Worm (Caenorhabditis elegans) whole organism, L1 larva: ENCODE measurements around the gene F19B10.3.

Source experiments
- Y116A8C.19 ChIP-seq: sonication (generic microtip); optimal IDR thresholded peaks from 2 replicates; lab custom pipeline; 2016; ENCODE audit warnings: missing compliant biosample characterization, missing genetic modification characterization, borderline replicate concordance
- aha-1 ChIP-seq: fragments of 150-350 bp; optimal IDR thresholded peaks from 2 replicates; lab custom pipeline; 2014; ENCODE audit warnings: missing biosample characterization, missing genetic modification characterization
- aly-2 ChIP-seq: fragments of 150-350 bp; optimal IDR thresholded peaks from 2 replicates; lab custom pipeline; 2014; ENCODE audit warnings: missing biosample characterization, missing genetic modification characterization
- blmp-1 ChIP-seq: fragments of 150-350 bp; optimal IDR thresholded peaks from 2 replicates; lab custom pipeline; 2014; ENCODE audit warnings: missing biosample characterization, missing genetic modification characterization
- ceh-8 ChIP-seq: fragments of 200-800 bp; sonication (Bioruptor generic); optimal IDR thresholded peaks from 2 replicates; lab custom pipeline; 2018; ENCODE audit warnings: mild to moderate bottlenecking, missing genetic modification characterization, moderate library complexity, missing compliant biosample characterization
- ceh-82 ChIP-seq, 3 experiments: fragments of 150-350 bp in 1 of 3; sonication (generic microtip) in 2 of 3; optimal IDR thresholded peaks; 2 replicates each; lab custom pipeline; 2014 to 2017; ENCODE audit warnings: missing biosample characterization in 3 of 3, missing genetic modification characterization in 3 of 3
- ceh-90 ChIP-seq: sonication (generic microtip); optimal IDR thresholded peaks from 2 replicates; lab custom pipeline; 2016; ENCODE audit warnings: missing genetic modification characterization, missing compliant biosample characterization
- ces-1 ChIP-seq: fragments of 150-350 bp; optimal IDR thresholded peaks from 2 replicates; lab custom pipeline; 2014; ENCODE audit warnings: missing biosample characterization, missing genetic modification reagents, missing genetic modification characterization
- dpl-1 ChIP-seq, 3 experiments: fragments of 150-350 bp in 2 of 3; sonication (generic microtip) in 1 of 3; optimal IDR thresholded peaks; 2 replicates each; lab custom pipeline; 2014 to 2017; ENCODE audit warnings: missing biosample characterization in 3 of 3, missing genetic modification characterization in 3 of 3, missing genetic modification reagents in 3 of 3
- efl-1 ChIP-seq, 4 experiments: fragments of 150-350 bp; optimal IDR thresholded peaks in 3 of 4; peaks in 1 of 4; 1 replicate in 1 of 4; 2 replicates in 3 of 4; lab custom pipeline; 2014; ENCODE audit warnings: missing biosample characterization in 2 of 4, missing genetic modification characterization in 2 of 4, missing genetic modification reagents in 2 of 4
- efl-3 ChIP-seq: fragments of 200-800 bp; sonication (Bioruptor generic); optimal IDR thresholded peaks from 2 replicates; lab custom pipeline; 2018; ENCODE audit warnings: mild to moderate bottlenecking, missing genetic modification characterization, missing compliant biosample characterization
- elt-3 ChIP-seq, 6 experiments: fragments of 150-350 bp in 1 of 6; sonication (generic microtip); optimal IDR thresholded peaks; 2 replicates each; lab custom pipeline; 2017 to 2018; ENCODE audit warnings: missing biosample characterization in 6 of 6, missing genetic modification characterization in 6 of 6, inconsistent platforms in 1 of 6
- ets-5 ChIP-seq: fragments of 200-800 bp; sonication (Bioruptor generic); IDR thresholded peaks from 2 replicates; pipeline ENCODE4 v1.3.6; 2022; ENCODE audit warnings: missing genetic modification characterization, missing compliant biosample characterization
- fkh-4 ChIP-seq: sonication (generic microtip); optimal IDR thresholded peaks from 2 replicates; lab custom pipeline; 2016; ENCODE audit warnings: missing compliant biosample characterization, missing genetic modification characterization, borderline replicate concordance
- fos-1 ChIP-seq: fragments of 150-350 bp; optimal IDR thresholded peaks from 2 replicates; lab custom pipeline; 2014; ENCODE audit warnings: missing biosample characterization, missing genetic modification characterization
- hlh-17 ChIP-seq: fragments of 200-800 bp; sonication (Bioruptor generic); optimal IDR thresholded peaks from 2 replicates; lab custom pipeline; 2018; ENCODE audit warnings: missing genetic modification characterization, mild to moderate bottlenecking, missing compliant biosample characterization, moderate library complexity, borderline replicate concordance
- hpl-2 ChIP-seq: fragments of 150-350 bp; optimal IDR thresholded peaks from 2 replicates; lab custom pipeline; 2014; ENCODE audit warnings: missing biosample characterization, missing genetic modification reagents, missing genetic modification characterization
- lsy-2 ChIP-seq, 2 experiments: fragments of 150-350 bp; optimal IDR thresholded peaks; 2 replicates each; lab custom pipeline; 2014; ENCODE audit warnings: missing biosample characterization in 2 of 2, missing genetic modification characterization in 2 of 2
- mab-9 ChIP-seq: fragments of 200-800 bp; sonication (Bioruptor generic); IDR thresholded peaks from 2 replicates; pipeline ENCODE4 v1.3.6; 2022; ENCODE audit warnings: missing genetic modification reagents, missing genetic modification characterization, missing compliant biosample characterization
- mdl-1 ChIP-seq, 2 experiments: fragments of 150-350 bp; optimal IDR thresholded peaks; 2 replicates each; lab custom pipeline; 2014 to 2017; ENCODE audit warnings: missing biosample characterization in 2 of 2, missing genetic modification characterization in 2 of 2, inconsistent platforms in 1 of 2
- mef-2 ChIP-seq: fragments of 150-350 bp; optimal IDR thresholded peaks from 2 replicates; lab custom pipeline; 2014; ENCODE audit warnings: missing biosample characterization, missing genetic modification characterization
- mep-1 ChIP-seq: fragments of 150-350 bp; optimal IDR thresholded peaks from 2 replicates; lab custom pipeline; 2014; ENCODE audit warnings: missing biosample characterization, missing genetic modification characterization
- nhr-12 ChIP-seq: sonication (generic microtip); optimal IDR thresholded peaks from 2 replicates; lab custom pipeline; 2017; ENCODE audit warnings: missing biosample characterization, missing genetic modification characterization
- nhr-19 ChIP-seq: fragments of 200-800 bp; sonication (Bioruptor generic); conservative IDR thresholded peaks from 2 replicates; pipeline ENCODE4 v1.3.6; 2022; ENCODE audit warnings: missing genetic modification characterization, missing compliant biosample characterization
- nhr-47 ChIP-seq: sonication (generic microtip); optimal IDR thresholded peaks from 2 replicates; lab custom pipeline; 2016; ENCODE audit warnings: mild to moderate bottlenecking, missing genetic modification characterization, moderate library complexity, missing compliant biosample characterization
- nhr-76 ChIP-seq: sonication (generic microtip); optimal IDR thresholded peaks from 2 replicates; lab custom pipeline; 2017; ENCODE audit warnings: missing biosample characterization, missing genetic modification characterization
- nhr-90 ChIP-seq: sonication (generic microtip); optimal IDR thresholded peaks from 2 replicates; lab custom pipeline; 2016; ENCODE audit warnings: mild to moderate bottlenecking, missing genetic modification characterization, missing compliant biosample characterization; ENCODE audit not compliant: poor library complexity
- pag-3 ChIP-seq: sonication (generic microtip); optimal IDR thresholded peaks from 2 replicates; lab custom pipeline; 2017; ENCODE audit warnings: missing genetic modification characterization, mild to moderate bottlenecking, missing compliant biosample characterization, antibody characterized with exemption, borderline replicate concordance; ENCODE audit not compliant: insufficient read depth
- rnt-1 ChIP-seq: sonication (generic microtip); optimal IDR thresholded peaks from 2 replicates; lab custom pipeline; 2016; ENCODE audit warnings: mild to moderate bottlenecking, missing genetic modification characterization, moderate library complexity, missing compliant biosample characterization
- snu-23 ChIP-seq: sonication (generic microtip); optimal IDR thresholded peaks from 2 replicates; lab custom pipeline; 2016; ENCODE audit warnings: missing genetic modification characterization, missing compliant biosample characterization
- sptf-1 ChIP-seq: fragments of 150-350 bp; optimal IDR thresholded peaks from 2 replicates; lab custom pipeline; 2014; ENCODE audit warnings: missing biosample characterization, missing genetic modification characterization
- sup-37 ChIP-seq: fragments of 200-800 bp; sonication (Bioruptor generic); optimal IDR thresholded peaks from 2 replicates; lab custom pipeline; 2018; ENCODE audit warnings: mild to moderate bottlenecking, missing genetic modification characterization, missing compliant biosample characterization
- tbx-2 ChIP-seq: sonication (generic microtip); optimal IDR thresholded peaks from 2 replicates; lab custom pipeline; 2016; ENCODE audit warnings: missing genetic modification characterization, missing compliant biosample characterization
- tlp-1 ChIP-seq: fragments of 150-350 bp; optimal IDR thresholded peaks from 2 replicates; lab custom pipeline; 2014; ENCODE audit warnings: missing biosample characterization, missing genetic modification characterization
- unc-130 ChIP-seq: fragments of 150-350 bp; optimal IDR thresholded peaks from 2 replicates; lab custom pipeline; 2017; ENCODE audit warnings: missing biosample characterization, missing genetic modification characterization, inconsistent platforms
- unc-98 ChIP-seq: fragments of 200-800 bp; sonication (Bioruptor generic); IDR thresholded peaks from 2 replicates; pipeline ENCODE4 v1.3.6; 2022; ENCODE audit warnings: missing genetic modification characterization, missing compliant biosample characterization
- vab-15 ChIP-seq: sonication (generic microtip); optimal IDR thresholded peaks from 2 replicates; lab custom pipeline; 2017; ENCODE audit warnings: missing genotype, mild to moderate bottlenecking, missing genetic modification characterization, missing compliant biosample characterization
- zag-1 ChIP-seq: fragments of 150-350 bp; optimal IDR thresholded peaks from 2 replicates; lab custom pipeline; 2014; ENCODE audit warnings: missing biosample characterization, missing genetic modification characterization
- zip-4 ChIP-seq: fragments of 200-800 bp; sonication (Bioruptor generic); optimal IDR thresholded peaks from 2 replicates; lab custom pipeline; 2018; ENCODE audit warnings: mild to moderate bottlenecking, missing genetic modification characterization, moderate library complexity, missing compliant biosample characterization
- ztf-11 ChIP-seq, 2 experiments: sonication (generic microtip); optimal IDR thresholded peaks; 2 replicates each; lab custom pipeline; 2016 to 2017; ENCODE audit warnings: missing genetic modification characterization in 2 of 2, missing biosample characterization in 1 of 2, missing compliant biosample characterization in 1 of 2

F19B10.3 gene

DNA sequence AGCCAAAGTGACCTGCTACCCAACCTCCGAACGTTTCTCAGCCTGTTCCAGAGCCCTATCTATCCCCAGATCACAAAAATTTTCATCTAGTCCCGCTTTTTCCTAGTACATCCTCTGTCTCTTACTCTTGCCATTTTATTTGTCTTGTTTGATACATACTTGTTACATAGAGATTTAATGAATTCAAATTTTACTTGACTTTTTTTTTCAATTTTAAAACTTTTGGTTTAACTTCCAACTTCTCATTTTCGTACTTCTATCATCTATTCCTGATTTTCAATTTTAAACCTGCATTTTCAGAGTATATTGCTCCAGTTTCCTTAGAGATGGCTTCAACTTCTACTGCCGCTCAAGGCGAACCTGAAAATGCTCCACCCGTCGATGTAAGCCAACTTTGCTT is 37.7 kb upstream of the F19B10.3 start, which contains the start of gene M151.3:
TSS of gene M151.3 (plus strand) at position 301 of the 400 bp plus-strand sequence.
- TF ChIP-seq aha-1: no peak
- TF ChIP-seq nhr-76 (tag; lab: Kevin White, UChicago): no peak
- TF ChIP-seq ztf-11 (tag; optimal IDR thresholded peaks at IDR 0.05; lab: Kevin White, UChicago): no peak
- no peak for TF ChIP-seq ets-5
- TF ChIP-seq nhr-19 (GFP tag; lab: Robert Waterston, UW): no peak
- no peak for TF ChIP-seq zag-1 (tag; lab: Kevin White, UChicago)
- no peak for TF ChIP-seq dpl-1 (GFP tag; optimal IDR thresholded peaks at IDR 0.05; lab: Kevin White, UChicago)
- TF ChIP-seq tbx-2 (tag; lab: Kevin White, UChicago): no peak
- TF ChIP-seq sptf-1 (tag; lab: Kevin White, UChicago): no peak
- no peak for TF ChIP-seq sup-37
- TF ChIP-seq tlp-1 (tag; lab: Kevin White, UChicago): no peak
- TF ChIP-seq rnt-1 (tag; lab: Kevin White, UChicago): no peak
- no peak for TF ChIP-seq mef-2 (tag; lab: Kevin White, UChicago)
- no peak for TF ChIP-seq aly-2 (tag; lab: Kevin White, UChicago)
- TF ChIP-seq hpl-2 (GFP tag; lab: Kevin White, UChicago): no peak
- TF ChIP-seq nhr-90 (tag; lab: Kevin White, UChicago): no peak
- no peak for TF ChIP-seq zip-4 (GFP tag; lab: Kevin White, UChicago)
- no peak for TF ChIP-seq fkh-4
- TF ChIP-seq Y116A8C.19 (tag; lab: Kevin White, UChicago): no peak

ce11 chrII:3630810-3631209 is 33.8 kb upstream of the F19B10.3 start, which contains the start of gene M151.2:
Gene M151.2 (plus strand): TSS chrII:3631110.
- no peak for TF ChIP-seq ceh-8 (GFP tag; lab: Kevin White, UChicago)
- TF ChIP-seq lsy-2 (tag; optimal IDR thresholded peaks at IDR 0.05; lab: Kevin White, UChicago): no peak
- TF ChIP-seq mep-1 (tag; lab: Kevin White, UChicago): no peak

DNA sequence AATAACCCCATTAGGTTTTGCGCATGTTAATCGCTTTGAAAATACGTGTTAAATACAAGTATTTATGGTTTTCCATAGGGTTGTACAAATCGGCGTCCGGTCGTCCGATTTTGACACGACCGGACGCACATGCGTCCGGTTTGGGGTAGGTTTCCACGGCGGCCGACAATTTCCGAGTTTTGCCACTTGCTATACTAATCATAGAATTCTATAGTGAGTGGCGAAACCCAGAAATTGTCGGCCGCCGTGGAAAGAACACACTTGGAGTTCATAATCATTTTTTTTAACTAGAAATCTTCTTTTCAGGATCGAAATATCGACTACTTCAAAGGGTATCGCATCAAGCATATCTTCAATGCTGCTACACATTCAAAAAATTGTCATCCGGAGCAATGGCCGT is 29.8 kb upstream of the F19B10.3 start:
- TF ChIP-seq pag-3 (tag; lab: Kevin White, UChicago): no peak
- no peak for TF ChIP-seq sptf-1 (tag; lab: Kevin White, UChicago)
- TF ChIP-seq mab-9: no peak
- no peak for TF ChIP-seq fos-1
- TF ChIP-seq mdl-1 (tag; optimal IDR thresholded peaks at IDR 0.05; lab: Kevin White, UChicago): no peak
- TF ChIP-seq vab-15 (tag; lab: Kevin White, UChicago): no peak
- no peak for TF ChIP-seq ceh-90 (tag; lab: Kevin White, UChicago)
- TF ChIP-seq ztf-11 (tag; optimal IDR thresholded peaks at IDR 0.05; lab: Kevin White, UChicago): no peak
- TF ChIP-seq blmp-1 (tag; lab: Kevin White, UChicago): no peak
- no peak for TF ChIP-seq efl-1 (optimal IDR thresholded peaks at IDR 0.05; lab: Kevin White, UChicago)
- no peak for TF ChIP-seq efl-1 (GFP tag; optimal IDR thresholded peaks at IDR 0.05 in 1 of 2; lab: Kevin White, UChicago)
- TF ChIP-seq efl-3 (GFP tag; lab: Kevin White, UChicago): no peak
- no peak for TF ChIP-seq zag-1 (tag; lab: Kevin White, UChicago)
- no peak for TF ChIP-seq dpl-1 (GFP tag; optimal IDR thresholded peaks at IDR 0.05; lab: Kevin White, UChicago)
- no peak for TF ChIP-seq snu-23 (GFP tag; lab: Kevin White, UChicago)
- TF ChIP-seq, all 84 proteins: peak for 0

ce11 chrII:3639238-3639637 is 25.3 kb upstream of the F19B10.3 start, which contains the start of gene fbxb-31:
Gene fbxb-31 (minus strand): TSS chrII:3639338.
- no peak for TF ChIP-seq unc-98 (GFP tag; lab: Robert Waterston, UW)
- no peak for TF ChIP-seq ceh-82 (tag; optimal IDR thresholded peaks at IDR 0.05; lab: Kevin White, UChicago)
- TF ChIP-seq nhr-12 (tag; lab: Kevin White, UChicago): no peak
- no peak for TF ChIP-seq nhr-47 (tag; lab: Kevin White, UChicago)
- no peak for TF ChIP-seq fkh-4
- no peak for TF ChIP-seq ceh-90 (tag; lab: Kevin White, UChicago)
- no peak for TF ChIP-seq ces-1 (GFP tag; lab: Kevin White, UChicago)
- no peak for TF ChIP-seq unc-130
- no peak for TF ChIP-seq hlh-17 (GFP tag; lab: Kevin White, UChicago)
- TF ChIP-seq ztf-11 (tag; optimal IDR thresholded peaks at IDR 0.05; lab: Kevin White, UChicago): no peak
- no peak for TF ChIP-seq elt-3 (tag; optimal IDR thresholded peaks at IDR 0.05; lab: Kevin White, UChicago)
- no peak for TF ChIP-seq snu-23 (GFP tag; lab: Kevin White, UChicago)
- TF ChIP-seq blmp-1 (tag; lab: Kevin White, UChicago): no peak
- TF ChIP-seq zip-4 (GFP tag; lab: Kevin White, UChicago): no peak
